Worm (Caenorhabditis elegans) whole organism, mixed stage, embryonic: Measurements from ENCODE around the gene pgap-2.

Experiments used
- M03D4.4 ChIP-seq: sonication (generic microtip); optimal IDR thresholded peaks from 2 replicates; lab custom pipeline; 2017; ENCODE audit warnings: mild to moderate bottlenecking, missing genetic modification characterization, missing compliant biosample characterization
- bed-3 ChIP-seq: fragments of 200-800 bp; sonication (Bioruptor generic); optimal IDR thresholded peaks from 3 replicates; lab custom pipeline; 2018; ENCODE audit warnings: mild to moderate bottlenecking, missing genetic modification characterization, moderate library complexity, missing compliant biosample characterization
- blmp-1 ChIP-seq: fragments of 150-350 bp; optimal IDR thresholded peaks from 2 replicates; lab custom pipeline; 2014; ENCODE audit warnings: missing biosample characterization, missing genetic modification characterization
- ceh-39 ChIP-seq: fragments of 150-350 bp; optimal IDR thresholded peaks from 2 replicates; lab custom pipeline; 2014; ENCODE audit warnings: missing biosample characterization, missing genetic modification characterization
- ceh-43 ChIP-seq: fragments of 200-800 bp; sonication (Bioruptor generic); optimal IDR thresholded peaks from 2 replicates; lab custom pipeline; 2018; ENCODE audit warnings: mild to moderate bottlenecking, missing genetic modification characterization, moderate library complexity, missing compliant biosample characterization
- ceh-83 ChIP-seq: fragments of 200-800 bp; sonication (Bioruptor generic); optimal IDR thresholded peaks from 2 replicates; lab custom pipeline; 2018; ENCODE audit warnings: mild to moderate bottlenecking, missing genetic modification characterization, missing compliant biosample characterization
- ces-1 ChIP-seq: fragments of 150-350 bp; optimal IDR thresholded peaks from 2 replicates; lab custom pipeline; 2014; ENCODE audit warnings: missing biosample characterization, missing genetic modification reagents, missing genetic modification characterization
- cnd-1 ChIP-seq: fragments of 200-800 bp; sonication (Bioruptor generic); optimal IDR thresholded peaks from 2 replicates; lab custom pipeline; 2018; ENCODE audit warnings: mild to moderate bottlenecking, missing genetic modification characterization, missing compliant biosample characterization
- drap-1 ChIP-seq: fragments of 200-800 bp; sonication (Bioruptor generic); optimal IDR thresholded peaks from 3 replicates; lab custom pipeline; 2018; ENCODE audit warnings: mild to moderate bottlenecking, missing genetic modification characterization, missing compliant biosample characterization
- elt-1 ChIP-seq: sonication (generic microtip); optimal IDR thresholded peaks from 2 replicates; lab custom pipeline; 2017; ENCODE audit warnings: missing genetic modification characterization, mild to moderate bottlenecking, missing compliant biosample characterization, antibody characterized with exemption, moderate library complexity, borderline replicate concordance; ENCODE audit not compliant: insufficient read depth
- elt-3 ChIP-seq: fragments of 150-350 bp; optimal IDR thresholded peaks from 2 replicates; lab custom pipeline; 2014; ENCODE audit warnings: missing biosample characterization, missing genetic modification characterization
- flh-1 ChIP-seq: fragments of 200-800 bp; sonication (Bioruptor generic); optimal IDR thresholded peaks from 2 replicates; lab custom pipeline; 2018; ENCODE audit warnings: mild to moderate bottlenecking, missing genetic modification characterization, moderate library complexity, missing compliant biosample characterization
- ham-2 ChIP-seq: fragments of 200-800 bp; sonication (Bioruptor generic); optimal IDR thresholded peaks from 2 replicates; lab custom pipeline; 2018; ENCODE audit warnings: mild to moderate bottlenecking, missing genetic modification characterization, missing compliant biosample characterization
- hlh-1 ChIP-seq: fragments of 150-350 bp; optimal IDR thresholded peaks from 2 replicates; lab custom pipeline; 2014; ENCODE audit warnings: missing biosample characterization, missing genetic modification reagents, missing genetic modification characterization
- lin-13 ChIP-seq: fragments of 150-350 bp; optimal IDR thresholded peaks from 2 replicates; lab custom pipeline; 2014; ENCODE audit warnings: missing biosample characterization, missing genetic modification characterization
- lsy-2 ChIP-seq: fragments of 150-350 bp; optimal IDR thresholded peaks from 2 replicates; lab custom pipeline; 2014; ENCODE audit warnings: missing biosample characterization, missing genetic modification characterization
- mab-5 ChIP-seq: fragments of 150-350 bp; optimal IDR thresholded peaks from 2 replicates; lab custom pipeline; 2014; ENCODE audit warnings: missing biosample characterization, missing genetic modification characterization
- mep-1 ChIP-seq: fragments of 150-350 bp; optimal IDR thresholded peaks from 2 replicates; lab custom pipeline; 2017; ENCODE audit warnings: missing biosample characterization, missing genetic modification reagents, missing genetic modification characterization, inconsistent platforms
- mls-2 ChIP-seq: sonication (generic microtip); optimal IDR thresholded peaks from 2 replicates; lab custom pipeline; 2016; ENCODE audit warnings: mild to moderate bottlenecking, missing genetic modification characterization, moderate library complexity, missing compliant biosample characterization
- nhr-12 ChIP-seq: fragments of 150-350 bp; optimal IDR thresholded peaks from 2 replicates; lab custom pipeline; 2014; ENCODE audit warnings: missing biosample characterization, missing genetic modification characterization
- nhr-2 ChIP-seq: fragments of 150-350 bp; optimal IDR thresholded peaks from 2 replicates; lab custom pipeline; 2014; ENCODE audit warnings: missing biosample characterization, missing genetic modification characterization
- nhr-237 ChIP-seq: fragments of 150-350 bp; optimal IDR thresholded peaks from 2 replicates; lab custom pipeline; 2014; ENCODE audit warnings: missing biosample characterization, missing genetic modification characterization
- nhr-28 ChIP-seq: fragments of 150-350 bp; optimal IDR thresholded peaks from 2 replicates; lab custom pipeline; 2014; ENCODE audit warnings: missing biosample characterization, missing genetic modification characterization
- nhr-76 ChIP-seq: sonication (generic microtip); optimal IDR thresholded peaks from 2 replicates; lab custom pipeline; 2017; ENCODE audit warnings: missing biosample characterization, missing genetic modification characterization
- pha-4 ChIP-seq: fragments of 150-350 bp; optimal IDR thresholded peaks from 2 replicates; lab custom pipeline; 2018; ENCODE audit warnings: missing biosample characterization, missing genetic modification reagents, missing genetic modification characterization
- sem-2 ChIP-seq: fragments of 200-800 bp; sonication (Bioruptor generic); optimal IDR thresholded peaks from 2 replicates; lab custom pipeline; 2018; ENCODE audit warnings: mild to moderate bottlenecking, missing genetic modification characterization, missing compliant biosample characterization
- snpc-4 ChIP-seq: fragments of 150-350 bp; optimal IDR thresholded peaks from 2 replicates; lab custom pipeline; 2014; ENCODE audit warnings: missing biosample characterization, missing genetic modification characterization
- sptf-1 ChIP-seq: sonication (generic microtip); optimal IDR thresholded peaks from 2 replicates; lab custom pipeline; 2017; ENCODE audit warnings: mild to moderate bottlenecking, missing genetic modification characterization, moderate library complexity, missing compliant biosample characterization
- unc-120 ChIP-seq: sonication (generic microtip); optimal IDR thresholded peaks from 2 replicates; lab custom pipeline; 2017; ENCODE audit warnings: missing genetic modification characterization, missing compliant biosample characterization; ENCODE audit not compliant: poor library complexity, severe bottlenecking
- unc-39 ChIP-seq: fragments of 150-350 bp; optimal IDR thresholded peaks from 2 replicates; lab custom pipeline; 2014; ENCODE audit warnings: missing biosample characterization, missing genetic modification characterization
- unc-62 ChIP-seq: fragments of 150-350 bp; optimal IDR thresholded peaks from 2 replicates; lab custom pipeline; 2014; ENCODE audit warnings: missing biosample characterization, missing genetic modification reagents, missing genetic modification characterization
- zip-8 ChIP-seq: fragments of 150-350 bp; optimal IDR thresholded peaks from 2 replicates; lab custom pipeline; 2014; ENCODE audit warnings: missing biosample characterization, missing genetic modification characterization
- ztf-11 ChIP-seq: fragments of 150-350 bp; optimal IDR thresholded peaks from 2 replicates; lab custom pipeline; 2014; ENCODE audit warnings: missing biosample characterization, missing genetic modification characterization

pgap-2 gene

DNA sequence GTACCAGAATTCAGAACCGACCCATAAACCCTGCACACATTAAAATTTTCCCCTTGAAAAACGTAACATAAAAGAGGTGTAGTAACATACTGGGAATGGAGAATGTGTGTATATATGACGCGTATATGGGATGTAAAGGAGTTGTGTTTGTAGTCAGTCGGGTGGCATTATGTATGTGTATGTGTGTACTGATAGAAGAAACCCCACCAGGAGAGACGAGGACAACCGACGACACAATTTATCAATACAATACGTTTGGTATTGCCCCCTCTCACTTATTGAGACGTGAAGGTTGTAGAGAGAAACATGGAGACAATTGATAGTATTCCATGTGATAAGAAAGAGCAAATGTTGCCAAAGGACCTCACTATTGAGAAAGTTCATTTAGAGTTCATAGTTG lies 37.2 kb upstream of the pgap-2 start:
- no peak for TF ChIP-seq ceh-83 (GFP tag; lab: Kevin White, UChicago)
- no peak for TF ChIP-seq snpc-4
- TF ChIP-seq mls-2 (tag; lab: Kevin White, UChicago), result no peak
- no peak for TF ChIP-seq ceh-39
- TF ChIP-seq ces-1 (GFP tag; lab: Kevin White, UChicago), result no peak
- no peak for TF ChIP-seq ham-2 (GFP tag; lab: Kevin White, UChicago)
- no peak for TF ChIP-seq sem-2 (GFP tag; lab: Kevin White, UChicago)
- no peak for TF ChIP-seq nhr-28 (tag; lab: Kevin White, UChicago)
- TF ChIP-seq lsy-2, result no peak
- TF ChIP-seq unc-62 (GFP tag; lab: Kevin White, UChicago), result no peak
- TF ChIP-seq nhr-12, result no peak
- TF ChIP-seq nhr-76 (tag; lab: Kevin White, UChicago), result no peak
- TF ChIP-seq pha-4 (tag; lab: Kevin White, UChicago), result no peak
- no peak for TF ChIP-seq elt-3 (tag; lab: Kevin White, UChicago)
- no peak for TF ChIP-seq unc-39
- no peak for TF ChIP-seq flh-1
- TF ChIP-seq mep-1 (tag; lab: Kevin White, UChicago), result no peak
- TF ChIP-seq ceh-43, result no peak

- TF ChIP-seq drap-1 (GFP tag; lab: Kevin White, UChicago) (no peak), hlh-1 (tag; lab: Kevin White, UChicago) (no peak), elt-3 (tag; lab: Kevin White, UChicago) (no peak), snpc-4 (no peak), ceh-83 (GFP tag; lab: Kevin White, UChicago) (no peak), ceh-43 (no peak), zip-8 (no peak), cnd-1 (no peak)
These were observed 33.8 kb upstream of the pgap-2 start, which contains the start of gene T23F11.11 for ce11 chrIII:4671491-4671890. Gene T23F11.11, minus strand, starts transcription at chrIII:4671591.

DNA sequence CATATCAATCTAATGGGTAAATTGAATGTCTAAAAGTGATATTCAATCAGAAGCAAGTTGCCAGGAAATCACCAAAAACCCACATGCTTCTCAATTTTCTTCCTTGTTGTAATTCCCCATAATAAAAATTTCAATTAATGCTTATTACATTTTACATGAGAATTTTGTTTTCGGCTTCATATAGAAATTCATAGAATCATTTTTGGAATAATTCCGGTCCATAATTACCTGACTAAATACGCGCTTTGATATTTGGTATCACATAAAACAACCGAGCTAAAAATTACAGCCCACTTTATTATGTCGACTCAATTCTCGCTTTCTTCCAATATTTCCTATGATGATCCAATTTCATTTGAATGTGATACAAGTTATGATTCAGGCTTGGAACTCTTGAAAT lies 33.4 kb upstream of the pgap-2 start, which contains the start of gene srg-13:
TSS of gene srg-13 (plus strand) at position 301 of the 400 bp plus-strand sequence.
- no peak for TF ChIP-seq unc-39
- no peak for TF ChIP-seq cnd-1
- no peak for TF ChIP-seq ceh-43
- TF ChIP-seq lin-13, result no peak
- TF ChIP-seq ham-2 (GFP tag; lab: Kevin White, UChicago), result no peak
- TF ChIP-seq pha-4 (tag; lab: Kevin White, UChicago), result no peak
- no peak for TF ChIP-seq elt-1 (tag; lab: Kevin White, UChicago)
- TF ChIP-seq mls-2 (tag; lab: Kevin White, UChicago), result no peak
- no peak for TF ChIP-seq nhr-2 (tag; lab: Kevin White, UChicago)
- TF ChIP-seq nhr-76 (tag; lab: Kevin White, UChicago), result no peak
- no peak for TF ChIP-seq nhr-28 (tag; lab: Kevin White, UChicago)
- no peak for TF ChIP-seq ceh-83 (GFP tag; lab: Kevin White, UChicago)
- TF ChIP-seq ceh-39, result no peak
- TF ChIP-seq sptf-1, result no peak
- no peak for TF ChIP-seq unc-62 (GFP tag; lab: Kevin White, UChicago)
- TF ChIP-seq nhr-237 (tag; lab: Kevin White, UChicago), result no peak
- no peak for TF ChIP-seq sem-2 (GFP tag; lab: Kevin White, UChicago)

- TF ChIP-seq blmp-1 (tag; lab: Kevin White, UChicago), result no peak
- TF ChIP-seq unc-120 (tag; lab: Kevin White, UChicago), result no peak
- no peak for TF ChIP-seq mab-5
- TF ChIP-seq lsy-2, result no peak
- TF ChIP-seq lin-13, result no peak
- no peak for TF ChIP-seq nhr-76 (tag; lab: Kevin White, UChicago)
- TF ChIP-seq elt-3 (tag; lab: Kevin White, UChicago), result no peak
- no peak for TF ChIP-seq ceh-83 (GFP tag; lab: Kevin White, UChicago)
- TF ChIP-seq M03D4.4 (tag; lab: Kevin White, UChicago), result no peak
- TF ChIP-seq nhr-12, result no peak
- TF ChIP-seq elt-1 (tag; lab: Kevin White, UChicago), result no peak
- no peak for TF ChIP-seq sem-2 (GFP tag; lab: Kevin White, UChicago)
- no peak for TF ChIP-seq hlh-1 (tag; lab: Kevin White, UChicago)
- TF ChIP-seq bed-3 (GFP tag; lab: Kevin White, UChicago), result no peak
- TF ChIP-seq ztf-11 (tag; lab: Kevin White, UChicago), result no peak
- TF ChIP-seq nhr-2 (tag; lab: Kevin White, UChicago), result no peak
- TF ChIP-seq ceh-43, result no peak
These were observed 27.8 kb upstream of the pgap-2 start, which contains the start of gene srg-10 for ce11 chrIII:4677466-4677865. Gene srg-10, plus strand, starts transcription at chrIII:4677766.
